Worm (Caenorhabditis elegans) whole organism, young adult: ENCODE results near the gene srx-26.
A peak's percentile ranks its signal among the peaks of the same experiment; 100 is the strongest.

Experiments used
- B0019.2 ChIP-seq: fragments of 200-800 bp; sonication (Bioruptor generic); conservative IDR thresholded peaks from 2 replicates; pipeline ENCODE4 v1.3.6; 2022; ENCODE audit warnings: missing genetic modification reagents, missing genetic modification characterization, missing compliant biosample characterization
- F49E8.2 ChIP-seq: sonication (generic microtip); optimal IDR thresholded peaks from 3 replicates; lab custom pipeline; 2017; ENCODE audit warnings: missing genetic modification characterization, mild to moderate bottlenecking, missing compliant biosample characterization, antibody characterized with exemption, moderate library complexity; ENCODE audit not compliant: insufficient read depth
- T26A5.8 ChIP-seq: sonication (generic microtip); optimal IDR thresholded peaks from 2 replicates; lab custom pipeline; 2016; ENCODE audit warnings: missing genetic modification characterization, missing compliant biosample characterization
- ceh-91 ChIP-seq: fragments of 200-800 bp; sonication (Bioruptor generic); IDR thresholded peaks from 2 replicates; pipeline ENCODE4 v1.3.6; 2022; ENCODE audit warnings: missing genetic modification reagents, missing genetic modification characterization, missing compliant biosample characterization
- efl-1 ChIP-seq: fragments of 150-350 bp; optimal IDR thresholded peaks from 2 replicates; lab custom pipeline; 2014; ENCODE audit warnings: missing biosample characterization, missing genetic modification reagents, missing genetic modification characterization
- egrh-3 ChIP-seq: fragments of 200-800 bp; sonication (Bioruptor generic); IDR thresholded peaks from 2 replicates; pipeline ENCODE4 v1.3.6; 2022; ENCODE audit warnings: missing genetic modification reagents, missing genetic modification characterization, missing compliant biosample characterization
- let-526 ChIP-seq: fragments of 200-800 bp; sonication (Bioruptor generic); IDR thresholded peaks from 2 replicates; pipeline ENCODE4 v1.3.6; 2022; ENCODE audit warnings: missing genetic modification reagents, missing genetic modification characterization, missing compliant biosample characterization
- somi-1 ChIP-seq: fragments of 200-800 bp; sonication (Bioruptor generic); optimal IDR thresholded peaks from 2 replicates; lab custom pipeline; 2018; ENCODE audit warnings: mild to moderate bottlenecking, missing genetic modification characterization, missing compliant biosample characterization
- unc-62 ChIP-seq: fragments of 150-350 bp; optimal IDR thresholded peaks from 2 replicates; lab custom pipeline; 2014; ENCODE audit warnings: missing biosample characterization, missing genetic modification reagents, missing genetic modification characterization

DNA sequence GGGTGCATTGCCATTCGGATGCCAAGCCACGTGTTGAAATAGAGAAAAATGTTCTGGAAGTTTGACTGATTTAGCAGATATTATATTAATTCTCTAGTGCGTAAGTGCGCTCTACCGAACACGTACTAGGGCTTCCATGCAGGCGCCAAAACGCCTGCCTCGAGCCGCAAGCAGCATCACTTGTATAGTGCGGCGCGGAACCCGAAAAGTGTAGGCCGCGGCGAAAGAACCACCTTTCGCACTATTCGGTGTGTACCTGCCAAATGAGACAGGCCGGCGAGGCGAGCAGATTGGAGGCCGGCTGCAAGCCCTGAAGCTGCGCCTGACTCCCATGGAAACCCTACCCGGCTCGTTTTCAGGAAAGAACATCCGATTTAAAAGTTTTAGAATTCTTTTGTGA is 13.3 kb downstream of the srx-26 start:
- TF ChIP-seq somi-1 (GFP tag; lab: Kevin White, UChicago) (no peak), unc-62 (GFP tag; lab: Kevin White, UChicago) (no peak), ceh-91 (GFP tag; lab: Robert Waterston, UW) (no peak), egrh-3 (GFP tag; lab: Robert Waterston, UW) (peak; percentile 37; the same call in 1 of the 2 replicates), efl-1 (GFP tag; lab: Kevin White, UChicago) (no peak), F49E8.2 (tag; lab: Kevin White, UChicago) (no peak), T26A5.8 (tag; lab: Kevin White, UChicago) (no peak), let-526 (GFP tag; lab: Robert Waterston, UW) (no peak), B0019.2 (no peak)
